Fruit fly (Drosophila melanogaster) whole organism, wandering third instar larva: ENCODE results near the gene CG43796.

ENCODE experiments used
- Abd-B ChIP-seq: fragments of >200 bp; optimal IDR thresholded peaks from 2 replicates; lab custom pipeline; 2017; ENCODE audit warnings: missing biosample characterization, missing genetic modification characterization
- CG32264 ChIP-seq: fragments of 200-800 bp; sonication (Bioruptor generic); optimal IDR thresholded peaks from 2 replicates; lab custom pipeline; 2016; ENCODE audit warnings: missing biosample characterization, missing genetic modification characterization
- CG9705 ChIP-seq: fragments of 200-800 bp; sonication (Bioruptor generic); optimal IDR thresholded peaks from 2 replicates; lab custom pipeline; 2018; ENCODE audit warnings: missing biosample characterization, mild to moderate bottlenecking, missing genetic modification characterization
- CrebA ChIP-seq: fragments of 200-800 bp; sonication (Bioruptor generic); optimal IDR thresholded peaks from 2 replicates; lab custom pipeline; 2016; ENCODE audit warnings: missing biosample characterization, mild to moderate bottlenecking, missing genetic modification characterization, borderline replicate concordance
- Dfd ChIP-seq: fragments of >200 bp; optimal IDR thresholded peaks from 2 replicates; lab custom pipeline; 2017; ENCODE audit warnings: missing biosample characterization, missing genetic modification characterization
- Dif ChIP-seq: fragments of 200-275, 200-300 bp; sonication (Bioruptor generic); optimal IDR thresholded peaks from 2 replicates; lab custom pipeline; 2018; ENCODE audit warnings: missing biosample characterization, missing genetic modification characterization; ENCODE audit not compliant: partially characterized antibody
- GATAd ChIP-seq: sonication (Bioruptor generic); optimal IDR thresholded peaks from 2 replicates; lab custom pipeline; 2016; ENCODE audit warnings: missing biosample characterization, missing genetic modification characterization
- HLH106 ChIP-seq: fragments of 200-800 bp; optimal IDR thresholded peaks from 3 replicates; lab custom pipeline; 2019; ENCODE audit warnings: missing biosample characterization, mild to moderate bottlenecking, missing genetic modification characterization, moderate library complexity
- Hnf4 ChIP-seq: fragments of 200-800 bp; sonication (Bioruptor generic); optimal IDR thresholded peaks from 2 replicates; lab custom pipeline; 2016; ENCODE audit warnings: missing biosample characterization, mild to moderate bottlenecking, missing genetic modification characterization
- Hr78 ChIP-seq: fragments of >200 bp; optimal IDR thresholded peaks from 2 replicates; lab custom pipeline; 2017; ENCODE audit warnings: missing biosample characterization, missing genetic modification characterization
- Jra ChIP-seq: sonication (Bioruptor generic); optimal IDR thresholded peaks from 2 replicates; lab custom pipeline; 2016; ENCODE audit warnings: missing biosample characterization, missing genetic modification characterization
- Mio ChIP-seq: sonication (Bioruptor generic); optimal IDR thresholded peaks from 2 replicates; lab custom pipeline; 2016; ENCODE audit warnings: missing biosample characterization, missing genetic modification characterization
- Myc ChIP-seq: fragments of >200 bp; optimal IDR thresholded peaks from 2 replicates; lab custom pipeline; 2017
- N ChIP-seq: fragments of >200 bp; optimal IDR thresholded peaks from 2 replicates; lab custom pipeline; 2018; ENCODE audit warnings: missing biosample characterization, missing external identifiers, missing genetic modification characterization
- OdsH ChIP-seq: fragments of 200-800 bp; sonication (Bioruptor generic); optimal IDR thresholded peaks from 2 replicates; lab custom pipeline; 2016; ENCODE audit warnings: missing biosample characterization, mild to moderate bottlenecking, missing genetic modification characterization
- Rel ChIP-seq, 2 experiments: fragments of 200-800 bp; sonication (Bioruptor generic) in 1 of 2; optimal IDR thresholded peaks; 2 replicates in 1 of 2; 3 replicates in 1 of 2; lab custom pipeline; 2016 to 2019; ENCODE audit warnings: mild to moderate bottlenecking in 2 of 2, missing biosample characterization in 2 of 2, missing genetic modification characterization in 2 of 2, moderate library complexity in 1 of 2
- Sp1 ChIP-seq: fragments of 200-800 bp; sonication (Bioruptor generic); optimal IDR thresholded peaks from 3 replicates; lab custom pipeline; 2019; ENCODE audit warnings: missing biosample characterization, mild to moderate bottlenecking, missing genetic modification characterization, moderate library complexity
- Vsx2 ChIP-seq: fragments of 200-300, 225-300 bp; sonication (Bioruptor generic); optimal IDR thresholded peaks from 2 replicates; lab custom pipeline; 2018; ENCODE audit warnings: missing biosample characterization, missing genetic modification characterization; ENCODE audit not compliant: partially characterized antibody
- br ChIP-seq: fragments of 200-800 bp; sonication (Bioruptor generic); optimal IDR thresholded peaks from 2 replicates; lab custom pipeline; 2016; ENCODE audit warnings: missing biosample characterization, missing genetic modification characterization
- brk ChIP-seq: fragments of 200-800 bp; sonication (Bioruptor generic); optimal IDR thresholded peaks from 2 replicates; lab custom pipeline; 2016; ENCODE audit warnings: missing biosample characterization, mild to moderate bottlenecking, missing genetic modification characterization
- dl ChIP-seq, 2 experiments: fragments of 175-275, 200-275 bp in 1 of 2; fragments of 200-275 bp in 1 of 2; sonication (Bioruptor generic); optimal IDR thresholded peaks; lab custom pipeline; 2018; ENCODE audit warnings: mild to moderate bottlenecking in 2 of 2, missing biosample characterization in 2 of 2, missing genetic modification characterization in 2 of 2, moderate library complexity in 2 of 2; ENCODE audit not compliant: partially characterized antibody in 2 of 2, insufficient read depth in 1 of 2
- dmrt93B ChIP-seq: fragments of 200-800 bp; sonication (Bioruptor generic); optimal IDR thresholded peaks from 2 replicates; lab custom pipeline; 2018; ENCODE audit warnings: missing biosample characterization, mild to moderate bottlenecking, missing genetic modification characterization
- dsf ChIP-seq: sonication (Bioruptor generic); optimal IDR thresholded peaks from 2 replicates; lab custom pipeline; 2016; ENCODE audit warnings: missing biosample characterization, missing genetic modification characterization, borderline replicate concordance
- ey ChIP-seq: fragments of 200-800 bp; sonication (Bioruptor generic); optimal IDR thresholded peaks from 2 replicates; lab custom pipeline; 2016; ENCODE audit warnings: missing biosample characterization, missing genetic modification characterization
- foxo ChIP-seq, 2 experiments: fragments of 200-800 bp; sonication (Bioruptor generic); optimal IDR thresholded peaks; 2 replicates in 1 of 2; 3 replicates in 1 of 2; lab custom pipeline; 2016 to 2017; ENCODE audit warnings: missing biosample characterization in 2 of 2, missing genetic modification characterization in 2 of 2
- fru ChIP-seq: fragments of 200-800 bp; sonication (Bioruptor generic); optimal IDR thresholded peaks from 3 replicates; lab custom pipeline; 2016; ENCODE audit warnings: missing biosample characterization, mild to moderate bottlenecking, missing genetic modification characterization
- h ChIP-seq: fragments of 200-800 bp; sonication (Bioruptor generic); optimal IDR thresholded peaks from 3 replicates; lab custom pipeline; 2016; ENCODE audit warnings: missing biosample characterization, mild to moderate bottlenecking, missing genetic modification characterization
- jim ChIP-seq: fragments of 175-275, 200-325 bp; sonication (Bioruptor generic); optimal IDR thresholded peaks from 2 replicates; lab custom pipeline; 2016; ENCODE audit warnings: missing biosample characterization, mild to moderate bottlenecking, missing genetic modification characterization
- lola ChIP-seq: fragments of >200 bp; optimal IDR thresholded peaks from 2 replicates; lab custom pipeline; 2017; ENCODE audit warnings: missing biosample characterization, missing genetic modification characterization
- pan ChIP-seq: fragments of >200 bp; optimal IDR thresholded peaks from 2 replicates; lab custom pipeline; 2017
- psq ChIP-seq: fragments of 200-800 bp; sonication (Bioruptor generic); optimal IDR thresholded peaks from 3 replicates; lab custom pipeline; 2017; ENCODE audit warnings: missing biosample characterization, mild to moderate bottlenecking, missing genetic modification characterization, moderate library complexity
- rgr ChIP-seq: fragments of 200-800 bp; sonication (Bioruptor generic); optimal IDR thresholded peaks from 3 replicates; lab custom pipeline; 2016; ENCODE audit warnings: missing biosample characterization, mild to moderate bottlenecking, missing genetic modification characterization
- sage ChIP-seq: fragments of 200-800 bp; sonication (Bioruptor generic); optimal IDR thresholded peaks from 2 replicates; lab custom pipeline; 2016; ENCODE audit warnings: missing biosample characterization, mild to moderate bottlenecking, missing genetic modification characterization
- sv ChIP-seq: fragments of 200-800 bp; sonication (Bioruptor generic); optimal IDR thresholded peaks from 3 replicates; lab custom pipeline; 2016; ENCODE audit warnings: missing biosample characterization, missing genetic modification characterization
- tai ChIP-seq: sonication (Bioruptor generic); optimal IDR thresholded peaks from 2 replicates; lab custom pipeline; 2016; ENCODE audit warnings: missing biosample characterization, missing genetic modification characterization
- usp ChIP-seq: fragments of >200 bp; optimal IDR thresholded peaks from 2 replicates; lab custom pipeline; 2017; ENCODE audit warnings: missing biosample characterization, missing genetic modification characterization
- woc ChIP-seq: sonication (Bioruptor generic); optimal IDR thresholded peaks from 2 replicates; lab custom pipeline; 2016; ENCODE audit warnings: missing biosample characterization, mild to moderate bottlenecking, missing genetic modification characterization

Gene CG43796

DNA sequence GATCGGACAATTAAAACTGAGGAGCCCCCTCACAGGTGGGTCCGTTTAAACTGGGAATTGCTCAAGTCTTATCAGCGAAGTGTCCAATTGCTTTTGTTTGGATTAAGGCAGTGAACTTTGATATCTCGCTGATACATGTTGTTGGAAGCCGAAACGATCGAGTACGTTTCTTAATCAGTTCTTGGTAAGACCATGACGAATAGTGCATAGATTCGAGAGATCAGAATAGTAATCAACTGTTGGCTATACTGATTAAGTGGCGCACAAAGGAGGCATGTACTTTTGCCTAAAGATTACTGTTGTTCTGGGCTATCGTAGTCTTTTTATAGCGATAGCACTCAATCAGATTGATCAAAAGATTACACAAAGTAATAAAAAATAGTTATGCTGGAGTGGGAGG lies 30.7 kb upstream of the CG43796 start:
- TF ChIP-seq Hnf4: peak; percentile 4
- peak; percentile 20 for TF ChIP-seq Dif (GFP tag; lab: Kevin White, UChicago)
- TF ChIP-seq woc (GFP tag; lab: Kevin White, UChicago): no peak

dm6 chr2L:8461782-8462453 lies 20.3 kb upstream of the CG43796 start:
- TF ChIP-seq rgr (GFP tag; lab: Kevin White, UChicago): peak; percentile 39
- peak; percentile 16 for TF ChIP-seq br (GFP tag; lab: Kevin White, UChicago)
- no peak for TF ChIP-seq Dif (GFP tag; lab: Kevin White, UChicago)
- TF ChIP-seq OdsH (GFP tag; lab: Kevin White, UChicago): peak; percentile 4
- no peak for TF ChIP-seq Myc (lab: Kevin White, UChicago)
- TF ChIP-seq Abd-B (GFP tag; lab: Kevin White, UChicago): no peak
- TF ChIP-seq CG9705: no peak
- TF ChIP-seq Sp1 (GFP tag; lab: Kevin White, UChicago): peak; percentile 7
- no peak for TF ChIP-seq Vsx2 (GFP tag; lab: Kevin White, UChicago)
- TF ChIP-seq ey (GFP tag; lab: Kevin White, UChicago): peak; percentile 28
- TF ChIP-seq Rel (GFP tag; optimal IDR thresholded peaks at IDR 0.05; lab: Kevin White, UChicago): no peak
- no peak for TF ChIP-seq Rel (tag; optimal IDR thresholded peaks at IDR 0.05; lab: Kevin White, UChicago)
- no peak for TF ChIP-seq sage (GFP tag; lab: Kevin White, UChicago)
- TF ChIP-seq pan (lab: Kevin White, UChicago): no peak
- no peak for TF ChIP-seq CG32264
- TF ChIP-seq h (GFP tag; lab: Kevin White, UChicago): peak; percentile 52
- TF ChIP-seq psq (GFP tag; lab: Kevin White, UChicago): no peak
- no peak for TF ChIP-seq Hr78
- no peak for TF ChIP-seq tai (GFP tag; lab: Kevin White, UChicago)
- TF ChIP-seq Hnf4: peak; percentile 13
- TF ChIP-seq HLH106 (tag; lab: Kevin White, UChicago): peak; percentile 10
- TF ChIP-seq N (GFP tag; lab: Kevin White, UChicago): no peak
- TF ChIP-seq GATAd (GFP tag; lab: Kevin White, UChicago): no peak
- no peak for TF ChIP-seq jim (GFP tag; lab: Kevin White, UChicago)
- no peak for TF ChIP-seq fru (GFP tag; lab: Kevin White, UChicago)
- no peak for TF ChIP-seq woc (GFP tag; lab: Kevin White, UChicago)
- TF ChIP-seq CrebA: no peak
- TF ChIP-seq Jra (GFP tag; lab: Kevin White, UChicago): no peak
- TF ChIP-seq dl (GFP tag; optimal IDR thresholded peaks at IDR 0.05; lab: Kevin White, UChicago; ENCODE audit: insufficient read depth in 1 of 2, partially characterized antibody in 2 of 2): no peak
- TF ChIP-seq usp: no peak
- no peak for TF ChIP-seq Dfd (GFP tag; lab: Kevin White, UChicago)

DNA sequence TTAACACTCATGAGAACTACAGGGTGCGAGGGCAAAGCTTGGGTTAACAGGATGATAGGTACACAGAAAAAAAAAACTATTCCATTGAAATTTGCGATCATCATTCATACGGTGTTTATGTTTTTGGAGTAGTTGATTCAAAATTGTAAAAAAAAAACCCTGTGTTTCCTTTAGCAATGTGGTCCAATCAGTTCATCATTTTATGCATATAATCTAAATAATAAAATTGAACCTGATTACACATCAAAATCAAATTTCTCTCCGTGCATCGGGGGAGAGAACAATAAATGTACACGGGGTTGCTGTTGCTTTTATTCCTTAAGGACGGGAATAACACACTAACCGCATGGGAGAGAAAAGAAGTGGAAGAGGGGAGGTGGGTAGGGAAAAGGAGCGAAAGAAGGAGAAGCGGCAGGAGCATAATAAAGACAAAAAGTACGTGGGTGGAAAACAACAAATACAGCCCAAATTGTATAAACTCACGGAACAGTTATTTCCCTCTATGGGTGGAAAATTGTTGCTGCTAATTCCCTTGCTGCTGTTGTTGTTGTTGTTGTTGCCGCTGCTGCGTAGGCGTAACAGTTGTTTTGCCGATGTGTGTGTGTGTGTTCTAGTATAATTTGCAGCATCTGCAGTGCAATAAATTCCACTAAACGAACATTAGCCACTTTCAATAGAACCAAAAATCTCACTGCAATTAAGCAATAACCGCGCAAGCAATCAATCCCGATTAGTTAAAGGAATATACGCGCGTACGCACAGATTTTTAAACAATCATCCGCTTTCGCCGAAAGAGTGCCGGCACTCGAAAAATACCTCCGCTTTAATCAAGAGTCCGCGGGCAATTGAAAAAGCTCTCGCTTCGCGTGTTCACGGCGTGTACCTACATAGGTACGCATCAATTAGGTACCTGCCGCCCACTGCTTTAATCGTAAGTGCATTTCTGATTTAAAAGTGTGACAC lies 18.7 kb upstream of the CG43796 start, which contains the start of gene Agpat2:
Gene Agpat2, minus strand, starts transcription at position 851 of the 963 bp plus-strand sequence.
- TF ChIP-seq usp (no peak), brk (GFP tag; lab: Kevin White, UChicago) (peak; percentile 58), psq (GFP tag; lab: Kevin White, UChicago) (peak; percentile 72), GATAd (GFP tag; lab: Kevin White, UChicago) (no peak), ey (GFP tag; lab: Kevin White, UChicago) (peak; percentile 80), dsf (GFP tag; lab: Kevin White, UChicago) (no peak), jim (GFP tag; lab: Kevin White, UChicago) (no peak), Vsx2 (GFP tag; lab: Kevin White, UChicago) (no peak), sage (GFP tag; lab: Kevin White, UChicago) (peak; percentile 69), sv (GFP tag; lab: Kevin White, UChicago) (peak; percentile 71), tai (GFP tag; lab: Kevin White, UChicago) (peak; percentile 71), Mio (GFP tag; lab: Kevin White, UChicago) (no peak), HLH106 (tag; lab: Kevin White, UChicago) (peak; percentile 69), Hr78 (no peak), Sp1 (GFP tag; lab: Kevin White, UChicago) (peak; percentile 72), br (GFP tag; lab: Kevin White, UChicago) (peak; percentile 77), Hnf4 (peak; percentile 56), fru (GFP tag; lab: Kevin White, UChicago) (peak; percentile 82), pan (lab: Kevin White, UChicago) (no peak), CG9705 (peak; percentile 1), Rel (GFP tag; optimal IDR thresholded peaks at IDR 0.05; lab: Kevin White, UChicago) (no peak), Rel (tag; optimal IDR thresholded peaks at IDR 0.05; lab: Kevin White, UChicago) (no peak), CG32264 (peak; percentile 53), Jra (GFP tag; lab: Kevin White, UChicago) (no peak), dl (GFP tag; optimal IDR thresholded peaks at IDR 0.05; lab: Kevin White, UChicago; ENCODE audit: insufficient read depth in 1 of 2, partially characterized antibody in 2 of 2) (no peak), N (GFP tag; lab: Kevin White, UChicago) (no peak), OdsH (GFP tag; lab: Kevin White, UChicago) (peak; percentile 79), lola (GFP tag; lab: Kevin White, UChicago) (no peak), rgr (GFP tag; lab: Kevin White, UChicago) (peak; percentile 76), foxo (GFP tag; optimal IDR thresholded peaks at IDR 0.05; lab: Kevin White, UChicago) (peak in 1 of 2 experiments; percentile 83), Abd-B (GFP tag; lab: Kevin White, UChicago) (no peak), Myc (lab: Kevin White, UChicago) (no peak), h (GFP tag; lab: Kevin White, UChicago) (peak; percentile 89), dmrt93B (GFP tag; lab: Kevin White, UChicago) (peak; percentile 52), woc (GFP tag; lab: Kevin White, UChicago) (peak; percentile 70), CrebA (no peak)
